Worm (Caenorhabditis elegans): ENCODE data around the gene bre-1.

- TF ChIP-seq bed-3 (GFP tag; optimal IDR thresholded peaks at IDR 0.05) (no peak), elt-1 (tag; optimal IDR thresholded peaks at IDR 0.05; ENCODE audit: borderline replicate concordance, insufficient read depth) (no peak), ces-1 (GFP tag; optimal IDR thresholded peaks at IDR 0.05) (no peak), blmp-1 (tag; optimal IDR thresholded peaks at IDR 0.05) (no peak), lsy-2 (tag; optimal IDR thresholded peaks at IDR 0.05) (no peak), lin-32 (GFP tag; optimal IDR thresholded peaks at IDR 0.05) (no peak), ztf-11 (tag; optimal IDR thresholded peaks at IDR 0.05) (no peak)
Measured at ce11 chrIV:9002636-9003035, 15.6 kb downstream of the bre-1 start, which contains the start of gene C53D6.8.
